Fruit fly (Drosophila melanogaster): ENCODE data around the gene CG31337.
A peak's percentile ranks its signal among the peaks of the same experiment; 100 is the strongest.

The CG31337 gene

dm6 chr3R:13547729-13548440 lies 2.7 kb upstream of the CG31337 start (continued):
- peak; percentile 28 for TF ChIP-seq unpg (GFP tag; optimal IDR thresholded peaks at IDR 0.05)
- peak in 1 of 2 experiments; percentile 11 for TF ChIP-seq bsh (GFP tag; optimal IDR thresholded peaks at IDR 0.05)
- TF ChIP-seq CG10979 (tag; optimal IDR thresholded peaks at IDR 0.05): peak; percentile 67
- no peak for TF ChIP-seq CG3995 (GFP tag; optimal IDR thresholded peaks at IDR 0.05)
- TF ChIP-seq Dbx (GFP tag; IDR thresholded peaks at IDR 0.05): no peak
- TF ChIP-seq CG16813 (GFP tag; IDR thresholded peaks at IDR 0.05; ENCODE audit: partially characterized antibody): no peak
- no peak for TF ChIP-seq Awh (GFP tag; IDR thresholded peaks at IDR 0.05)
- TF ChIP-seq Max (GFP tag; optimal IDR thresholded peaks at IDR 0.05): no peak
- TF ChIP-seq E2f1 (GFP tag; IDR thresholded peaks at IDR 0.05): no peak
- TF ChIP-seq CG32772 (GFP tag; IDR thresholded peaks at IDR 0.05): no peak
- no peak for TF ChIP-seq psq (GFP tag; optimal IDR thresholded peaks at IDR 0.05)
- no peak for TF ChIP-seq al (GFP tag; IDR thresholded peaks at IDR 0.05)
- no peak for TF ChIP-seq CG8478 (optimal IDR thresholded peaks at IDR 0.05)
- peak; percentile 33 for TF ChIP-seq CG17359 (tag; optimal IDR thresholded peaks at IDR 0.05)
- TF ChIP-seq Hr3 (GFP tag; optimal IDR thresholded peaks at IDR 0.05): no peak
- no peak for TF ChIP-seq caup (GFP tag; optimal IDR thresholded peaks at IDR 0.05; ENCODE audit: severe bottlenecking)
- no peak for TF ChIP-seq Fer3 (tag; optimal IDR thresholded peaks at IDR 0.05)
- peak; percentile 30 for TF ChIP-seq grau (tag; optimal IDR thresholded peaks at IDR 0.05)
- no peak for TF ChIP-seq en (GFP tag; optimal IDR thresholded peaks at IDR 0.05)
- TF ChIP-seq gsb-n (tag; optimal IDR thresholded peaks at IDR 0.05): peak; percentile 43
- TF ChIP-seq Chrac-16 (GFP tag; optimal IDR thresholded peaks at IDR 0.05): no peak
- TF ChIP-seq eve (GFP tag; optimal IDR thresholded peaks at IDR 0.05): no peak
- TF ChIP-seq CG11085 (GFP tag; IDR thresholded peaks at IDR 0.05): no peak
- no peak for TF ChIP-seq Hmx (GFP tag; optimal IDR thresholded peaks at IDR 0.05)
- no peak for TF ChIP-seq ac (GFP tag; optimal IDR thresholded peaks at IDR 0.05)
- no peak for TF ChIP-seq inv (GFP tag; IDR thresholded peaks at IDR 0.05; ENCODE audit: partially characterized antibody)
- no peak for TF ChIP-seq CG9932 (GFP tag; IDR thresholded peaks at IDR 0.05)
- no peak for TF ChIP-seq CG5180 (GFP tag; optimal IDR thresholded peaks at IDR 0.05)
- TF ChIP-seq sqz (GFP tag; optimal IDR thresholded peaks at IDR 0.05): no peak
- no peak for TF ChIP-seq chif (GFP tag; optimal IDR thresholded peaks at IDR 0.05)
- peak in 1 of 3 experiments; percentile 18 for TF ChIP-seq lola (GFP tag; optimal IDR thresholded peaks at IDR 0.05)
- TF ChIP-seq CG7839 (tag; optimal IDR thresholded peaks at IDR 0.05): peak; percentile 50
- peak; percentile 13 for TF ChIP-seq CG8388 (GFP tag; optimal IDR thresholded peaks at IDR 0.05)
- TF ChIP-seq H2.0 (GFP tag; IDR thresholded peaks at IDR 0.05): 0 out of 2 replicates have a peak, but pooled peaks have one; percentile 3
- no peak for TF ChIP-seq crol (GFP tag; IDR thresholded peaks at IDR 0.05)
- TF ChIP-seq CG13624 (GFP tag; optimal IDR thresholded peaks at IDR 0.05): no peak
- TF ChIP-seq nmo (GFP tag; optimal IDR thresholded peaks at IDR 0.05): peak; percentile 66
- TF ChIP-seq vnd (GFP tag; IDR thresholded peaks at IDR 0.05; ENCODE audit: partially characterized antibody): no peak
- no peak for TF ChIP-seq CG4282 (GFP tag; optimal IDR thresholded peaks at IDR 0.05)
- no peak for TF ChIP-seq Dad (GFP tag; optimal IDR thresholded peaks at IDR 0.05)
- no peak for TF ChIP-seq CG15011 (GFP tag; optimal IDR thresholded peaks at IDR 0.05)
- TF ChIP-seq trem (tag; optimal IDR thresholded peaks at IDR 0.05): peak; percentile 25
- peak; percentile 7 for TF ChIP-seq CoRest (tag; optimal IDR thresholded peaks at IDR 0.05)
- peak; percentile 32 for TF ChIP-seq CG8924 (tag; optimal IDR thresholded peaks at IDR 0.05)
- no peak for TF ChIP-seq Dip3 (GFP tag; optimal IDR thresholded peaks at IDR 0.05)
- TF ChIP-seq Lim3 (GFP tag; IDR thresholded peaks at IDR 0.05): no peak
- no peak for TF ChIP-seq CG4360 (GFP tag; IDR thresholded peaks at IDR 0.05)
- TF ChIP-seq CG43689 (GFP tag; IDR thresholded peaks at IDR 0.05): no peak
- no peak for TF ChIP-seq CG9876 (GFP tag; optimal IDR thresholded peaks at IDR 0.05)
- no peak for TF ChIP-seq ssp (GFP tag; IDR thresholded peaks at IDR 0.05)
